Worm (Caenorhabditis elegans): ENCODE results near the gene Y71H2AL.4.

DNA sequence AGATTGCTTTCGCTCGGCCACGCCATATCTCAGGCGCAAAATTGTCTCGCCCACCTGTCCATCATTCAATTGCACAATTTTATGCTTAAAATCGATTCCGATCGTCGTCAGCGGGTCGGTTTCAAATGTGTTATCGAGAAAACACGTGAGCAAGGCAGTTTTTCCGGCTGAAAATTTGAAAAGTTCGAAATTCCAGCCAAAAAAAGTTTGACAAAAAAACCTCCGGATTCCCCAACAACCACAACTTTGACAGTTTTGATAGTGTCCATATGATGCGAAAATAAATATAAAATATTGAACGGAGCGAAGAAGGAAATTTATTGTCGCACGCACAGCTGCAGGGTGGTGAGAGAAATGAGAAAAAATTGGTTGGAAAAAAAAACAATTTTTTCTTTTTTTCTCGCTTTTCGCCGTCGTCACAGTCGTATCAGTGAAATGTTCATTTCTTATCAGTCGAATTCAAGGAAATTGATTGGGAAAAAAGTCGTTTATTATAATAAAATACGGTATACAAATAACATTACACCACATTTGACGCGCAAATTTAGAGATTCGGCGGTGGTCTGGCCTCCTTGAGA, 47.5 kb downstream of the Y71H2AL.4 start, which contains the start of gene Y71H2AM.12:
- no peak for TF ChIP-seq pha-4 (tag; optimal IDR thresholded peaks at IDR 0.05)
- no peak for TF ChIP-seq nhr-12 (tag; optimal IDR thresholded peaks at IDR 0.05)
- no peak for TF ChIP-seq ztf-11 (tag; optimal IDR thresholded peaks at IDR 0.05)
- no peak for TF ChIP-seq snpc-4 (tag; optimal IDR thresholded peaks at IDR 0.05)
- no peak for TF ChIP-seq flh-1 (GFP tag; optimal IDR thresholded peaks at IDR 0.05)
